Worm (Caenorhabditis elegans) whole organism, early embryonic: Measurements from ENCODE around the gene F57A8.1.

ENCODE experiments used
- B0310.2 ChIP-seq: sonication (generic microtip); optimal IDR thresholded peaks from 2 replicates; lab custom pipeline; 2016; ENCODE audit warnings: mild to moderate bottlenecking, missing genetic modification characterization, missing compliant biosample characterization
- F13C5.2 ChIP-seq: sonication (generic microtip); optimal IDR thresholded peaks from 2 replicates; lab custom pipeline; 2017; ENCODE audit warnings: mild to moderate bottlenecking, missing genetic modification characterization, inconsistent platforms, missing compliant biosample characterization
- aly-1 ChIP-seq: sonication (generic microtip); optimal IDR thresholded peaks from 2 replicates; lab custom pipeline; 2016; ENCODE audit warnings: missing genetic modification characterization, missing compliant biosample characterization
- ama-1 ChIP-seq: fragments of 150-350 bp; optimal IDR thresholded peaks from 2 replicates; lab custom pipeline; 2014
- ceh-13 ChIP-seq: fragments of 200-800 bp; sonication (Bioruptor generic); optimal IDR thresholded peaks from 2 replicates; lab custom pipeline; 2018; ENCODE audit warnings: mild to moderate bottlenecking, missing genetic modification characterization, missing compliant biosample characterization
- ceh-36 ChIP-seq: sonication (generic microtip); optimal IDR thresholded peaks from 2 replicates; lab custom pipeline; 2016; ENCODE audit warnings: missing genetic modification characterization, inconsistent platforms, missing compliant biosample characterization
- ets-7 ChIP-seq: sonication (generic microtip); optimal IDR thresholded peaks from 2 replicates; lab custom pipeline; 2016; ENCODE audit warnings: missing genotype, missing genetic modification characterization, missing compliant biosample characterization
- flt-1 ChIP-seq: fragments of 200-800 bp; sonication (Bioruptor generic); IDR thresholded peaks from 2 replicates; pipeline ENCODE4 v1.3.6; 2022; ENCODE audit warnings: missing genetic modification characterization, missing compliant biosample characterization
- hmbx-1 ChIP-seq: sonication (generic microtip); optimal IDR thresholded peaks from 2 replicates; lab custom pipeline; 2016; ENCODE audit warnings: mild to moderate bottlenecking, missing genetic modification characterization, missing compliant biosample characterization
- hmg-4 ChIP-seq: fragments of 200-800 bp; sonication (Bioruptor generic); optimal IDR thresholded peaks from 2 replicates; lab custom pipeline; 2018; ENCODE audit warnings: mild to moderate bottlenecking, missing genetic modification characterization, missing compliant biosample characterization
- hnd-1 ChIP-seq: sonication (generic microtip); optimal IDR thresholded peaks from 2 replicates; lab custom pipeline; 2016; ENCODE audit warnings: missing genetic modification characterization, missing compliant biosample characterization
- pes-1 ChIP-seq: fragments of 200-800 bp; sonication (Bioruptor generic); IDR thresholded peaks from 2 replicates; pipeline ENCODE4 v1.3.6; 2022; ENCODE audit warnings: missing genetic modification reagents, missing genetic modification characterization, missing compliant biosample characterization
- scrt-1 ChIP-seq: fragments of 200-800 bp; sonication (Bioruptor generic); IDR thresholded peaks from 2 replicates; pipeline ENCODE4 v1.3.6; 2022; ENCODE audit warnings: missing genetic modification characterization, missing compliant biosample characterization
- sea-1 ChIP-seq: fragments of 200-800 bp; sonication (Bioruptor generic); conservative IDR thresholded peaks from 2 replicates; pipeline ENCODE4 v1.3.6; 2022; ENCODE audit warnings: missing genetic modification characterization, missing compliant biosample characterization
- tbx-11 ChIP-seq: fragments of 200-800 bp; sonication (Bioruptor generic); IDR thresholded peaks from 2 replicates; pipeline ENCODE4 v1.3.6; 2022; ENCODE audit warnings: missing genetic modification characterization, missing compliant biosample characterization
- tbx-37 ChIP-seq: fragments of 200-800 bp; sonication (Bioruptor generic); conservative IDR thresholded peaks from 2 replicates; pipeline ENCODE4 v1.3.6; 2022; ENCODE audit warnings: missing genetic modification reagents, missing genetic modification characterization, missing compliant biosample characterization
- tra-4 ChIP-seq: sonication (generic microtip); optimal IDR thresholded peaks from 2 replicates; lab custom pipeline; 2017; ENCODE audit warnings: missing genetic modification characterization, missing compliant biosample characterization

F57A8.1 gene

ce11 chrV:10075441-10075840 is 38.3 kb downstream of the F57A8.1 start, which contains the start of gene F57A8.7:
Gene F57A8.7, plus strand, starts transcription at chrV:10075741.
- TF ChIP-seq ceh-13 (GFP tag; lab: Kevin White, UChicago) (no peak), tbx-37 (GFP tag; lab: Robert Waterston, UW) (no peak), ceh-36 (tag; lab: Kevin White, UChicago) (no peak), sea-1 (GFP tag; lab: Robert Waterston, UW) (no peak), aly-1 (tag; lab: Kevin White, UChicago) (no peak), scrt-1 (no peak), hmbx-1 (tag; lab: Kevin White, UChicago) (no peak)

- TF ChIP-seq B0310.2 (tag; lab: Kevin White, UChicago) (no peak), flt-1 (GFP tag; lab: Robert Waterston, UW) (no peak), aly-1 (tag; lab: Kevin White, UChicago) (no peak), ets-7 (no peak), hmg-4 (GFP tag; lab: Kevin White, UChicago) (no peak), tbx-37 (GFP tag; lab: Robert Waterston, UW) (no peak), F13C5.2 (no peak), ceh-36 (tag; lab: Kevin White, UChicago) (no peak), hmbx-1 (tag; lab: Kevin White, UChicago) (no peak), hnd-1 (no peak)
Observed at ce11 chrV:10078244-10078643, 41.1 kb downstream of the F57A8.1 start, which contains the start of gene R04B5.1. Gene R04B5.1, minus strand, starts transcription at chrV:10078344.

- TF ChIP-seq ets-7 (no peak), ceh-36 (tag; lab: Kevin White, UChicago) (no peak), hnd-1 (no peak), tbx-11 (GFP tag; lab: Robert Waterston, UW) (no peak), aly-1 (tag; lab: Kevin White, UChicago) (no peak), hmg-4 (GFP tag; lab: Kevin White, UChicago) (no peak), tra-4 (no peak), pes-1 (GFP tag; lab: Robert Waterston, UW) (no peak), scrt-1 (no peak), ama-1 (no peak), tbx-37 (GFP tag; lab: Robert Waterston, UW) (no peak), sea-1 (GFP tag; lab: Robert Waterston, UW) (no peak), flt-1 (GFP tag; lab: Robert Waterston, UW) (no peak), hmbx-1 (tag; lab: Kevin White, UChicago) (no peak), B0310.2 (tag; lab: Kevin White, UChicago) (no peak), F13C5.2 (no peak), ceh-13 (GFP tag; lab: Kevin White, UChicago) (no peak)
Observed at ce11 chrV:10080905-10081304, 43.8 kb downstream of the F57A8.1 start.

- TF ChIP-seq scrt-1: no peak
- no peak for TF ChIP-seq flt-1 (GFP tag; lab: Robert Waterston, UW)
- no peak for TF ChIP-seq tbx-37 (GFP tag; lab: Robert Waterston, UW)
Observed at ce11 chrV:10081636-10082035, 44.5 kb downstream of the F57A8.1 start, which contains the start of gene nhr-205. Gene nhr-205, minus strand, starts transcription at chrV:10081776.

- TF ChIP-seq F13C5.2: no peak
- TF ChIP-seq B0310.2 (tag; lab: Kevin White, UChicago): no peak
- TF ChIP-seq aly-1 (tag; lab: Kevin White, UChicago): no peak
- TF ChIP-seq pes-1 (GFP tag; lab: Robert Waterston, UW): no peak
- TF ChIP-seq scrt-1: no peak
- TF ChIP-seq sea-1 (GFP tag; lab: Robert Waterston, UW): no peak
- no peak for TF ChIP-seq ceh-36 (tag; lab: Kevin White, UChicago)
- TF ChIP-seq tra-4: no peak
- TF ChIP-seq hmg-4 (GFP tag; lab: Kevin White, UChicago): no peak
- no peak for TF ChIP-seq hnd-1
- TF ChIP-seq tbx-11 (GFP tag; lab: Robert Waterston, UW): no peak
- TF ChIP-seq flt-1 (GFP tag; lab: Robert Waterston, UW): no peak
- TF ChIP-seq ama-1: no peak
- TF ChIP-seq ceh-13 (GFP tag; lab: Kevin White, UChicago): no peak
- TF ChIP-seq ets-7: no peak
- no peak for TF ChIP-seq hmbx-1 (tag; lab: Kevin White, UChicago)
Observed at ce11 chrV:10083999-10084468, 46.9 kb downstream of the F57A8.1 start, which contains the start of gene nhr-12. Gene nhr-12, minus strand, starts transcription at chrV:10084049.

ce11 chrV:10084864-10085263 is 47.7 kb downstream of the F57A8.1 start, which contains the start of gene R04B5.6:
Gene R04B5.6, plus strand, starts transcription at chrV:10085164.
- no peak for TF ChIP-seq flt-1 (GFP tag; lab: Robert Waterston, UW)
- no peak for TF ChIP-seq tbx-37 (GFP tag; lab: Robert Waterston, UW)
- no peak for TF ChIP-seq F13C5.2
- no peak for TF ChIP-seq tra-4
- TF ChIP-seq scrt-1: no peak
- no peak for TF ChIP-seq ets-7
- TF ChIP-seq ceh-13 (GFP tag; lab: Kevin White, UChicago): no peak
- TF ChIP-seq aly-1 (tag; lab: Kevin White, UChicago): no peak
- TF ChIP-seq hnd-1: no peak
- TF ChIP-seq tbx-11 (GFP tag; lab: Robert Waterston, UW): no peak
- TF ChIP-seq pes-1 (GFP tag; lab: Robert Waterston, UW): no peak
- no peak for TF ChIP-seq ama-1
- TF ChIP-seq sea-1 (GFP tag; lab: Robert Waterston, UW): no peak
- TF ChIP-seq B0310.2 (tag; lab: Kevin White, UChicago): no peak
- TF ChIP-seq ceh-36 (tag; lab: Kevin White, UChicago): no peak
- TF ChIP-seq hmg-4 (GFP tag; lab: Kevin White, UChicago): no peak
- TF ChIP-seq hmbx-1 (tag; lab: Kevin White, UChicago): no peak

ce11 chrV:10086141-10086540 is 49.0 kb downstream of the F57A8.1 start:
- TF ChIP-seq hnd-1 (no peak), B0310.2 (tag; lab: Kevin White, UChicago) (no peak), pes-1 (GFP tag; lab: Robert Waterston, UW) (no peak), tra-4 (no peak), F13C5.2 (no peak), hmg-4 (GFP tag; lab: Kevin White, UChicago) (no peak), tbx-37 (GFP tag; lab: Robert Waterston, UW) (no peak)
